Fruit fly (Drosophila melanogaster) whole organism, prepupa: ENCODE data around the gene Psn.

Source experiments
- CG10631 ChIP-seq: fragments of 200-800 bp; sonication (Bioruptor generic); optimal IDR thresholded peaks from 2 replicates; lab custom pipeline; 2016; ENCODE audit warnings: missing biosample characterization, missing genetic modification characterization
- CG10669 ChIP-seq: fragments of 200-800 bp; sonication (Bioruptor generic); optimal IDR thresholded peaks from 3 replicates; lab custom pipeline; 2018; ENCODE audit warnings: missing biosample characterization, mild to moderate bottlenecking, missing genetic modification characterization, moderate library complexity
- CG11294 ChIP-seq: fragments of 200-800 bp; sonication (Bioruptor generic); IDR thresholded peaks from 2 replicates; pipeline ENCODE4 v1.3.6; 2022; ENCODE audit warnings: missing biosample characterization, missing genetic modification characterization
- CG11762 ChIP-seq: fragments of 200-800 bp; sonication (Bioruptor generic); optimal IDR thresholded peaks from 3 replicates; lab custom pipeline; 2016; ENCODE audit warnings: missing biosample characterization, missing genetic modification characterization; ENCODE audit not compliant: insufficient read depth
- CG11902 ChIP-seq: fragments of 200-800 bp; sonication (Bioruptor generic); optimal IDR thresholded peaks from 3 replicates; lab custom pipeline; 2016; ENCODE audit warnings: missing biosample characterization, missing genetic modification characterization
- CG15336 ChIP-seq: fragments of 200-800 bp; sonication (Bioruptor generic); IDR thresholded peaks from 2 replicates; pipeline ENCODE4 v1.3.6; 2022; ENCODE audit warnings: missing biosample characterization, missing genetic modification characterization
- CG1621 ChIP-seq: fragments of 200-800 bp; sonication (Bioruptor generic); optimal IDR thresholded peaks from 3 replicates; lab custom pipeline; 2018; ENCODE audit warnings: missing biosample characterization, mild to moderate bottlenecking, missing genetic modification characterization
- CG16779 ChIP-seq: fragments of 200-800 bp; sonication (Bioruptor generic); optimal IDR thresholded peaks from 3 replicates; lab custom pipeline; 2017; ENCODE audit warnings: missing biosample characterization, mild to moderate bottlenecking, missing genetic modification characterization
- CG3032 ChIP-seq: fragments of 200-800 bp; optimal IDR thresholded peaks from 2 replicates; lab custom pipeline; 2019; ENCODE audit warnings: missing biosample characterization, mild to moderate bottlenecking, missing genetic modification characterization, moderate library complexity
- CG31627 ChIP-seq: fragments of 200-800 bp; sonication (Bioruptor generic); optimal IDR thresholded peaks from 3 replicates; lab custom pipeline; 2016; ENCODE audit warnings: missing biosample characterization, missing genetic modification characterization
- CG34406 ChIP-seq: fragments of 200-800 bp; sonication (Bioruptor generic); optimal IDR thresholded peaks from 3 replicates; lab custom pipeline; 2016; ENCODE audit warnings: missing biosample characterization, missing genetic modification characterization
- CG3919 ChIP-seq: fragments of 200-800 bp; sonication (Bioruptor generic); optimal IDR thresholded peaks from 3 replicates; lab custom pipeline; 2016; ENCODE audit warnings: missing biosample characterization, missing genetic modification characterization
- CG4318 ChIP-seq: fragments of 200-800 bp; sonication (Bioruptor generic); optimal IDR thresholded peaks from 3 replicates; lab custom pipeline; 2017; ENCODE audit warnings: missing biosample characterization, mild to moderate bottlenecking, missing genetic modification characterization
- CG6163 ChIP-seq: fragments of 200-800 bp; sonication (Bioruptor generic); IDR thresholded peaks from 3 replicates; pipeline ENCODE4 v1.3.6; 2022; ENCODE audit warnings: missing biosample characterization, missing genetic modification characterization
- CG6792 ChIP-seq: fragments of 200-800 bp; sonication (Bioruptor generic); optimal IDR thresholded peaks from 3 replicates; lab custom pipeline; 2016; ENCODE audit warnings: missing biosample characterization, missing genetic modification characterization
- CG6808 ChIP-seq: fragments of 200-800 bp; sonication (Bioruptor generic); optimal IDR thresholded peaks from 3 replicates; lab custom pipeline; 2017; ENCODE audit warnings: missing biosample characterization, missing genetic modification characterization, mild to moderate bottlenecking, moderate library complexity, missing genetic modification reagents
- CG6854 ChIP-seq: fragments of 200-800 bp; sonication (Bioruptor generic); optimal IDR thresholded peaks from 2 replicates; lab custom pipeline; 2017; ENCODE audit warnings: missing biosample characterization, mild to moderate bottlenecking, missing genetic modification characterization
- CG8119 ChIP-seq: fragments of 200-800 bp; sonication (Bioruptor generic); IDR thresholded peaks from 3 replicates; pipeline ENCODE4 v1.3.6; 2022; ENCODE audit warnings: missing biosample characterization, missing genetic modification characterization
- CG8319 ChIP-seq: fragments of 200-800 bp; sonication (Bioruptor generic); optimal IDR thresholded peaks from 3 replicates; lab custom pipeline; 2016; ENCODE audit warnings: missing biosample characterization, missing genetic modification characterization
- CG8632 ChIP-seq: fragments of 200-800 bp; sonication (Bioruptor generic); optimal IDR thresholded peaks from 3 replicates; lab custom pipeline; 2016; ENCODE audit warnings: missing biosample characterization, missing genetic modification characterization
- Eip75B ChIP-seq: fragments of 200-800 bp; sonication (Bioruptor generic); optimal IDR thresholded peaks from 3 replicates; lab custom pipeline; 2016; ENCODE audit warnings: missing biosample characterization, missing genetic modification characterization
- Eip78C ChIP-seq: fragments of 200-800 bp; sonication (Bioruptor generic); peaks from one replicate; lab custom pipeline; 2016; ENCODE audit warnings: missing biosample characterization, missing genetic modification characterization
- Eip93F ChIP-seq: fragments of 200-800 bp; sonication (Bioruptor generic); optimal IDR thresholded peaks from 2 replicates; lab custom pipeline; 2016; ENCODE audit warnings: missing biosample characterization, mild to moderate bottlenecking, missing genetic modification characterization
- Ets21C ChIP-seq: fragments of 200-800 bp; sonication (Bioruptor generic); optimal IDR thresholded peaks from 3 replicates; lab custom pipeline; 2016; ENCODE audit warnings: missing biosample characterization, missing genetic modification characterization
- Ets96B ChIP-seq: fragments of 200-800 bp; optimal IDR thresholded peaks from 2 replicates; lab custom pipeline; 2019; ENCODE audit warnings: missing biosample characterization, mild to moderate bottlenecking, missing genetic modification characterization, moderate library complexity
- Gug ChIP-seq: fragments of 200-800 bp; sonication (Bioruptor generic); IDR thresholded peaks from 2 replicates; pipeline ENCODE4 v1.3.6; 2022; ENCODE audit warnings: missing biosample characterization, missing genetic modification characterization
- Hr38 ChIP-seq: sonication (Bioruptor generic); optimal IDR thresholded peaks from 2 replicates; lab custom pipeline; 2016; ENCODE audit warnings: missing biosample characterization, missing genetic modification characterization
- Hr39 ChIP-seq: fragments of 200-800 bp; sonication (Bioruptor generic); optimal IDR thresholded peaks from 2 replicates; lab custom pipeline; 2016; ENCODE audit warnings: missing biosample characterization, missing genetic modification characterization
- Met ChIP-seq: fragments of 200-800 bp; sonication (Bioruptor generic); optimal IDR thresholded peaks from 3 replicates; lab custom pipeline; 2016; ENCODE audit warnings: missing biosample characterization, missing genetic modification characterization
- OdsH ChIP-seq: fragments of 200-800 bp; sonication (Bioruptor generic); optimal IDR thresholded peaks from 3 replicates; lab custom pipeline; 2016; ENCODE audit warnings: missing biosample characterization, missing genetic modification characterization
- Sox102F ChIP-seq: fragments of 200-800 bp; sonication (Bioruptor generic); optimal IDR thresholded peaks from 2 replicates; lab custom pipeline; 2016; ENCODE audit warnings: missing biosample characterization, mild to moderate bottlenecking, missing genetic modification characterization
- Sox15 ChIP-seq: fragments of 200-800 bp; sonication (Bioruptor generic); optimal IDR thresholded peaks from 3 replicates; lab custom pipeline; 2016; ENCODE audit warnings: missing biosample characterization, missing genetic modification characterization
- achi ChIP-seq: fragments of 200-800 bp; sonication (Bioruptor generic); optimal IDR thresholded peaks from 3 replicates; lab custom pipeline; 2016; ENCODE audit warnings: missing biosample characterization, missing genetic modification characterization
- acj6 ChIP-seq: fragments of 200-800 bp; sonication (Bioruptor generic); optimal IDR thresholded peaks from 3 replicates; lab custom pipeline; 2016; ENCODE audit warnings: missing biosample characterization, missing genetic modification characterization
- dac ChIP-seq: fragments of 200-800 bp; sonication (Bioruptor generic); optimal IDR thresholded peaks from 2 replicates; lab custom pipeline; 2017; ENCODE audit warnings: missing biosample characterization, mild to moderate bottlenecking, missing genetic modification characterization
- dsx ChIP-seq: fragments of 200-800 bp; optimal IDR thresholded peaks from 3 replicates; lab custom pipeline; 2019; ENCODE audit warnings: missing biosample characterization, mild to moderate bottlenecking, missing genetic modification characterization, moderate library complexity; ENCODE audit not compliant: poor library complexity, severe bottlenecking
- eg ChIP-seq: fragments of 200-800 bp; sonication (Bioruptor generic); IDR thresholded peaks from 3 replicates; pipeline ENCODE4 v1.3.6; 2022; ENCODE audit warnings: missing biosample characterization, missing genetic modification characterization
- fd59A ChIP-seq: fragments of 200-800 bp; sonication (Bioruptor generic); optimal IDR thresholded peaks from 2 replicates; lab custom pipeline; 2017; ENCODE audit warnings: missing biosample characterization, mild to moderate bottlenecking, missing genetic modification characterization, missing genetic modification reagents
- fd85E ChIP-seq: fragments of 200-800 bp; sonication (Bioruptor generic); optimal IDR thresholded peaks from 3 replicates; lab custom pipeline; 2016; ENCODE audit warnings: missing biosample characterization, missing genetic modification characterization
- fkh ChIP-seq: fragments of 200-800 bp; sonication (Bioruptor generic); optimal IDR thresholded peaks from 3 replicates; lab custom pipeline; 2017; ENCODE audit warnings: missing biosample characterization, mild to moderate bottlenecking, missing genetic modification characterization, moderate library complexity
- net ChIP-seq: fragments of 200-800 bp; sonication (Bioruptor generic); optimal IDR thresholded peaks from 3 replicates; lab custom pipeline; 2016; ENCODE audit warnings: missing biosample characterization, missing genetic modification characterization
- pdm3 ChIP-seq: fragments of 200-800 bp; sonication (Bioruptor generic); optimal IDR thresholded peaks from 3 replicates; lab custom pipeline; 2016; ENCODE audit warnings: missing biosample characterization, missing genetic modification characterization
- topi ChIP-seq: fragments of 200-800 bp; sonication (Bioruptor generic); optimal IDR thresholded peaks from 3 replicates; lab custom pipeline; 2016; ENCODE audit warnings: missing biosample characterization, missing genetic modification characterization
- vri ChIP-seq: fragments of 200-800 bp; sonication (Bioruptor generic); optimal IDR thresholded peaks from 3 replicates; lab custom pipeline; 2016; ENCODE audit warnings: missing biosample characterization, mild to moderate bottlenecking, missing genetic modification characterization

Psn gene

dm6 chr3L:20441632-20442469 lies 9.6 kb downstream of the Psn start, which contains the start of gene CG5910 (continued):
- TF ChIP-seq CG15336 (GFP tag; lab: Robert Waterston, UW), result peak; percentile 61
- TF ChIP-seq CG34406 (GFP tag; lab: Kevin White, UChicago), result peak; percentile 75
- TF ChIP-seq Gug (GFP tag; lab: Robert Waterston, UW), result no peak
- TF ChIP-seq Eip78C (GFP tag; lab: Kevin White, UChicago), result peak; percentile 89
- TF ChIP-seq acj6, result peak; percentile 76
- TF ChIP-seq fd85E (GFP tag; lab: Kevin White, UChicago), result no peak
- peak; percentile 41 for TF ChIP-seq CG11762
- TF ChIP-seq vri (GFP tag; lab: Kevin White, UChicago), result no peak
- TF ChIP-seq Hr38, result no peak
- TF ChIP-seq CG4318 (GFP tag; lab: Kevin White, UChicago), result no peak
- TF ChIP-seq topi, result no peak
- TF ChIP-seq Ets96B, result peak; percentile 89
- no peak for TF ChIP-seq CG10631 (GFP tag; lab: Kevin White, UChicago)
- TF ChIP-seq CG3032 (tag; lab: Kevin White, UChicago), result peak; percentile 86
- TF ChIP-seq CG31627 (GFP tag; lab: Kevin White, UChicago), result peak; percentile 27
- TF ChIP-seq CG8119 (GFP tag; lab: Robert Waterston, UW), result no peak
- no peak for TF ChIP-seq pdm3
- TF ChIP-seq Met, result no peak
- TF ChIP-seq CG10669 (GFP tag; lab: Kevin White, UChicago), result no peak
- no peak for TF ChIP-seq net
- TF ChIP-seq Sox102F (GFP tag; lab: Kevin White, UChicago), result no peak
- no peak for TF ChIP-seq Eip93F
- no peak for TF ChIP-seq eg
- TF ChIP-seq achi (GFP tag; lab: Kevin White, UChicago), result no peak
- no peak for TF ChIP-seq Eip75B (GFP tag; lab: Kevin White, UChicago)
- no peak for TF ChIP-seq CG3919 (GFP tag; lab: Kevin White, UChicago)
- no peak for TF ChIP-seq CG16779 (tag; lab: Kevin White, UChicago)
- TF ChIP-seq CG8319 (GFP tag; lab: Kevin White, UChicago), result no peak
- TF ChIP-seq Ets21C (GFP tag; lab: Kevin White, UChicago), result no peak
- no peak for TF ChIP-seq CG6792 (GFP tag; lab: Kevin White, UChicago)
- peak; percentile 37 for TF ChIP-seq CG11902 (GFP tag; lab: Kevin White, UChicago)
- peak; percentile 57 for TF ChIP-seq CG6854 (GFP tag; lab: Kevin White, UChicago)
- TF ChIP-seq dac (GFP tag; lab: Kevin White, UChicago), result no peak

dm6 chr3L:20442674-20443313 lies 10.5 kb downstream of the Psn start:
- TF ChIP-seq Eip78C (GFP tag; lab: Kevin White, UChicago) (peak; percentile 38), topi (no peak)
- TF ChIP-seq, all 60 proteins: peak for 1

- TF ChIP-seq CG11294 (peak; percentile 80), dac (GFP tag; lab: Kevin White, UChicago) (peak; percentile 80), Eip75B (GFP tag; lab: Kevin White, UChicago) (peak; percentile 85), fd59A (GFP tag; lab: Kevin White, UChicago) (peak; percentile 64), OdsH (GFP tag; lab: Kevin White, UChicago) (peak; percentile 94), Gug (GFP tag; lab: Robert Waterston, UW) (peak; percentile 85), Hr39 (GFP tag; lab: Kevin White, UChicago) (peak; percentile 81), dsx (peak; percentile 77), vri (GFP tag; lab: Kevin White, UChicago) (peak; percentile 82), fkh (GFP tag; lab: Kevin White, UChicago) (peak; percentile 23), CG8119 (GFP tag; lab: Robert Waterston, UW) (peak; percentile 86), Ets21C (GFP tag; lab: Kevin White, UChicago) (peak; percentile 71), CG1621 (tag; lab: Kevin White, UChicago) (peak; percentile 80), topi (peak; percentile 91), CG6163 (GFP tag; lab: Robert Waterston, UW) (peak; percentile 95), CG34406 (GFP tag; lab: Kevin White, UChicago) (peak; percentile 91), Ets96B (peak; percentile 82), CG6854 (GFP tag; lab: Kevin White, UChicago) (peak; percentile 82), CG6792 (GFP tag; lab: Kevin White, UChicago) (peak; percentile 89), CG8632 (GFP tag; lab: Kevin White, UChicago) (peak; percentile 93), Sox15 (peak; percentile 83), CG6808 (GFP tag; lab: Kevin White, UChicago) (peak; percentile 76), pdm3 (peak; percentile 82)
These were observed 12.7 kb downstream of the Psn start for dm6 chr3L:20444815-20445519.
